Worm (Caenorhabditis elegans) whole organism, young adult: ENCODE measurements around the gene Y54B9A.1.

Experiments used
- F22D6.2 ChIP-seq: sonication (generic microtip); optimal IDR thresholded peaks from 2 replicates; lab custom pipeline; 2016; ENCODE audit warnings: mild to moderate bottlenecking, missing genetic modification characterization, missing compliant biosample characterization
- K11D2.4 ChIP-seq: fragments of 200-800 bp; sonication (Bioruptor generic); IDR thresholded peaks from 2 replicates; pipeline ENCODE4 v1.3.6; 2022; ENCODE audit warnings: missing genetic modification reagents, missing genetic modification characterization, missing compliant biosample characterization
- K12H6.12 ChIP-seq: fragments of 200-800 bp; sonication (Bioruptor generic); optimal IDR thresholded peaks from 2 replicates; lab custom pipeline; 2018; ENCODE audit warnings: mild to moderate bottlenecking, missing genetic modification characterization, missing compliant biosample characterization
- T07F8.4 ChIP-seq: sonication (generic microtip); optimal IDR thresholded peaks from 2 replicates; lab custom pipeline; 2016; ENCODE audit warnings: mild to moderate bottlenecking, missing genetic modification characterization, moderate library complexity, missing compliant biosample characterization
- Y67H2A.10 ChIP-seq: fragments of 200-800 bp; sonication (Bioruptor generic); conservative IDR thresholded peaks from 2 replicates; pipeline ENCODE4 v1.3.6; 2022; ENCODE audit warnings: missing genetic modification reagents, missing genetic modification characterization, missing compliant biosample characterization
- ama-1 ChIP-seq, 3 experiments: fragments of 150-350 bp in 1 of 3; sonication (generic microtip) in 2 of 3; optimal IDR thresholded peaks; 2 replicates each; lab custom pipeline; 2014 to 2018; ENCODE audit warnings: missing biosample characterization in 2 of 3, missing genetic modification characterization in 2 of 3, missing genetic modification reagents in 2 of 3
- atf-7 ChIP-seq: sonication (generic microtip); optimal IDR thresholded peaks from 2 replicates; lab custom pipeline; 2017; ENCODE audit warnings: mild to moderate bottlenecking, missing genetic modification characterization, missing compliant biosample characterization
- attf-3 ChIP-seq: fragments of 200-800 bp; sonication (Bioruptor generic); conservative IDR thresholded peaks from 2 replicates; pipeline ENCODE4 v1.3.6; 2022; ENCODE audit warnings: missing genetic modification reagents, missing genetic modification characterization, missing compliant biosample characterization
- attf-5 ChIP-seq: fragments of 200-800 bp; sonication (Bioruptor generic); optimal IDR thresholded peaks from 2 replicates; lab custom pipeline; 2018; ENCODE audit warnings: mild to moderate bottlenecking, missing genetic modification characterization, missing compliant biosample characterization
- attf-6 ChIP-seq: fragments of 200-800 bp; sonication (Bioruptor generic); IDR thresholded peaks from 2 replicates; pipeline ENCODE4 v1.3.6; 2022; ENCODE audit warnings: missing genetic modification reagents, missing genetic modification characterization, missing compliant biosample characterization
- bed-2 ChIP-seq: fragments of 200-800 bp; sonication (Bioruptor generic); IDR thresholded peaks from 2 replicates; pipeline ENCODE4 v1.3.6; 2022; ENCODE audit warnings: missing genetic modification reagents, missing genetic modification characterization, missing compliant biosample characterization
- cebp-2 ChIP-seq: fragments of 200-800 bp; sonication (Bioruptor generic); IDR thresholded peaks from 2 replicates; pipeline ENCODE4 v1.3.6; 2022; ENCODE audit warnings: missing genetic modification characterization, missing compliant biosample characterization
- ceh-40 ChIP-seq: fragments of 200-800 bp; sonication (Bioruptor generic); IDR thresholded peaks from 2 replicates; pipeline ENCODE4 v1.3.6; 2022; ENCODE audit warnings: missing genetic modification characterization, missing compliant biosample characterization
- die-1 ChIP-seq: sonication (generic microtip); optimal IDR thresholded peaks from 2 replicates; lab custom pipeline; 2016; ENCODE audit warnings: missing genotype, mild to moderate bottlenecking, missing genetic modification characterization, missing compliant biosample characterization
- efl-1 ChIP-seq: fragments of 150-350 bp; optimal IDR thresholded peaks from 2 replicates; lab custom pipeline; 2014; ENCODE audit warnings: missing biosample characterization, missing genetic modification reagents, missing genetic modification characterization
- egl-44 ChIP-seq: fragments of 200-800 bp; sonication (Bioruptor generic); IDR thresholded peaks from 2 replicates; pipeline ENCODE4 v1.3.6; 2022; ENCODE audit warnings: missing genetic modification reagents, missing genetic modification characterization, missing compliant biosample characterization
- him-1 ChIP-seq: sonication (generic microtip); optimal IDR thresholded peaks from 2 replicates; lab custom pipeline; 2016; ENCODE audit warnings: missing genotype, missing genetic modification reagents, missing genetic modification characterization, missing compliant biosample characterization
- hlh-12 ChIP-seq: sonication (generic microtip); optimal IDR thresholded peaks from 2 replicates; lab custom pipeline; 2016; ENCODE audit warnings: missing genetic modification characterization, missing compliant biosample characterization
- hmg-1.2 ChIP-seq: fragments of 200-800 bp; sonication (Bioruptor generic); IDR thresholded peaks from 2 replicates; pipeline ENCODE4 v1.3.6; 2022; ENCODE audit warnings: missing genetic modification reagents, missing genetic modification characterization, missing compliant biosample characterization
- hmg-20 ChIP-seq: fragments of 200-800 bp; sonication (Bioruptor generic); IDR thresholded peaks from 2 replicates; pipeline ENCODE4 v1.3.6; 2022; ENCODE audit warnings: missing genetic modification reagents, missing genetic modification characterization, missing compliant biosample characterization
- lag-1 ChIP-seq: fragments of 200-800 bp; sonication (Bioruptor generic); IDR thresholded peaks from 2 replicates; pipeline ENCODE4 v1.3.6; 2022; ENCODE audit warnings: missing genetic modification reagents, missing genetic modification characterization, missing compliant biosample characterization
- let-607 ChIP-seq, 2 experiments: fragments of 200-800 bp in 1 of 2; sonication (Bioruptor generic) in 1 of 2; sonication (generic microtip) in 1 of 2; optimal IDR thresholded peaks; 2 replicates each; lab custom pipeline; 2016 to 2018; ENCODE audit warnings: mild to moderate bottlenecking in 2 of 2, missing compliant biosample characterization in 2 of 2, missing genetic modification characterization in 2 of 2, moderate library complexity in 2 of 2, missing genotype in 1 of 2
- lin-40 ChIP-seq: sonication (generic microtip); optimal IDR thresholded peaks from 2 replicates; lab custom pipeline; 2016; ENCODE audit warnings: missing genetic modification characterization, mild to moderate bottlenecking, missing compliant biosample characterization, missing genotype, missing genetic modification reagents
- lir-1 ChIP-seq: fragments of 200-800 bp; sonication (Bioruptor generic); conservative IDR thresholded peaks from 2 replicates; pipeline ENCODE4 v1.3.6; 2022; ENCODE audit warnings: missing genetic modification reagents, missing genetic modification characterization, missing compliant biosample characterization
- madf-6 ChIP-seq: fragments of 200-800 bp; sonication (Bioruptor generic); IDR thresholded peaks from 2 replicates; pipeline ENCODE4 v1.3.6; 2022; ENCODE audit warnings: missing genetic modification reagents, missing genetic modification characterization, missing compliant biosample characterization
- madf-8 ChIP-seq: fragments of 200-800 bp; sonication (Bioruptor generic); conservative IDR thresholded peaks from 2 replicates; pipeline ENCODE4 v1.3.6; 2022; ENCODE audit warnings: missing genetic modification reagents, missing genetic modification characterization, missing compliant biosample characterization
- mes-4 ChIP-seq: sonication (generic microtip); optimal IDR thresholded peaks from 2 replicates; lab custom pipeline; 2016; ENCODE audit warnings: missing genotype, missing genetic modification characterization, missing compliant biosample characterization
- nfya-2 ChIP-seq: fragments of 200-800 bp; sonication (Bioruptor generic); IDR thresholded peaks from 2 replicates; pipeline ENCODE4 v1.3.6; 2022; ENCODE audit warnings: missing genetic modification reagents, missing genetic modification characterization, missing compliant biosample characterization
- nhr-80 ChIP-seq: sonication (generic microtip); optimal IDR thresholded peaks from 2 replicates; lab custom pipeline; 2016; ENCODE audit warnings: missing genetic modification characterization, missing compliant biosample characterization
- pbrm-1 ChIP-seq: fragments of 200-800 bp; sonication (Bioruptor generic); IDR thresholded peaks from 2 replicates; pipeline ENCODE4 v1.3.6; 2022; ENCODE audit warnings: missing genetic modification reagents, missing genetic modification characterization, missing compliant biosample characterization
- rec-8 ChIP-seq, 2 experiments: sonication (generic microtip); optimal IDR thresholded peaks; 2 replicates each; lab custom pipeline; 2016; ENCODE audit warnings: mild to moderate bottlenecking in 2 of 2, missing genetic modification characterization in 2 of 2, missing genetic modification reagents in 2 of 2, missing genotype in 2 of 2, missing biosample characterization in 1 of 2, missing compliant biosample characterization in 1 of 2, moderate library complexity in 1 of 2
- repo-1 ChIP-seq: sonication (generic microtip); optimal IDR thresholded peaks from 2 replicates; lab custom pipeline; 2017; ENCODE audit warnings: mild to moderate bottlenecking, missing genetic modification characterization, missing compliant biosample characterization
- sdz-38 ChIP-seq: sonication (generic microtip); optimal IDR thresholded peaks from 2 replicates; lab custom pipeline; 2016; ENCODE audit warnings: missing genotype, missing genetic modification characterization, missing compliant biosample characterization
- sea-2 ChIP-seq: fragments of 200-800 bp; sonication (Bioruptor generic); IDR thresholded peaks from 2 replicates; pipeline ENCODE4 v1.3.6; 2022; ENCODE audit warnings: missing genetic modification characterization, missing compliant biosample characterization
- snpc-1.1 ChIP-seq: sonication (generic microtip); optimal IDR thresholded peaks from 2 replicates; lab custom pipeline; 2017; ENCODE audit warnings: missing genetic modification characterization, mild to moderate bottlenecking, missing compliant biosample characterization, antibody characterized with exemption, moderate library complexity, missing genotype, missing genetic modification reagents; ENCODE audit not compliant: insufficient read depth
- somi-1 ChIP-seq: fragments of 200-800 bp; sonication (Bioruptor generic); optimal IDR thresholded peaks from 2 replicates; lab custom pipeline; 2018; ENCODE audit warnings: mild to moderate bottlenecking, missing genetic modification characterization, missing compliant biosample characterization
- sptf-2 ChIP-seq: fragments of 200-800 bp; sonication (Bioruptor generic); optimal IDR thresholded peaks from 2 replicates; lab custom pipeline; 2018; ENCODE audit warnings: mild to moderate bottlenecking, missing genetic modification characterization, missing compliant biosample characterization
- tbx-9 ChIP-seq: sonication (generic microtip); optimal IDR thresholded peaks from 2 replicates; lab custom pipeline; 2016; ENCODE audit warnings: borderline replicate concordance, missing genetic modification characterization, inconsistent platforms, missing compliant biosample characterization
- unc-62 ChIP-seq: fragments of 150-350 bp; optimal IDR thresholded peaks from 2 replicates; lab custom pipeline; 2014; ENCODE audit warnings: missing biosample characterization, missing genetic modification reagents, missing genetic modification characterization
- zim-3 ChIP-seq: sonication (generic microtip); optimal IDR thresholded peaks from 2 replicates; lab custom pipeline; 2017; ENCODE audit warnings: mild to moderate bottlenecking, missing genetic modification characterization, moderate library complexity, missing compliant biosample characterization
- ztf-22 ChIP-seq: fragments of 200-800 bp; sonication (Bioruptor generic); optimal IDR thresholded peaks from 2 replicates; lab custom pipeline; 2018; ENCODE audit warnings: mild to moderate bottlenecking, missing genetic modification characterization, moderate library complexity, missing compliant biosample characterization

Y54B9A.1 gene

ce11 chrV:9473924-9474323 lies 34.6 kb upstream of the Y54B9A.1 start:
- TF ChIP-seq him-1 (tag; lab: Kevin White, UChicago) (no peak), mes-4 (tag; lab: Kevin White, UChicago) (no peak), attf-5 (GFP tag; lab: Kevin White, UChicago) (no peak), sdz-38 (tag; lab: Kevin White, UChicago) (no peak), F22D6.2 (tag; lab: Kevin White, UChicago) (no peak), die-1 (tag; lab: Kevin White, UChicago) (no peak), pbrm-1 (GFP tag; lab: Robert Waterston, UW) (no peak), zim-3 (tag; lab: Kevin White, UChicago) (no peak), Y67H2A.10 (GFP tag; lab: Robert Waterston, UW) (no peak), snpc-1.1 (tag; lab: Kevin White, UChicago) (no peak), T07F8.4 (no peak), repo-1 (no peak)

- TF ChIP-seq somi-1 (GFP tag; lab: Kevin White, UChicago) (no peak), nfya-2 (GFP tag; lab: Robert Waterston, UW) (no peak), tbx-9 (tag; lab: Kevin White, UChicago) (no peak), lin-40 (tag; lab: Kevin White, UChicago) (no peak), lag-1 (GFP tag; lab: Robert Waterston, UW) (no peak), madf-6 (GFP tag; lab: Robert Waterston, UW) (no peak), Y67H2A.10 (GFP tag; lab: Robert Waterston, UW) (no peak), efl-1 (GFP tag; lab: Kevin White, UChicago) (no peak), hmg-1.2 (GFP tag; lab: Robert Waterston, UW) (no peak), rec-8 (tag; optimal IDR thresholded peaks at IDR 0.05; lab: Kevin White, UChicago) (no peak), egl-44 (GFP tag; lab: Robert Waterston, UW) (no peak), mes-4 (tag; lab: Kevin White, UChicago) (no peak), K12H6.12 (tag; lab: Kevin White, UChicago) (no peak), ztf-22 (GFP tag; lab: Kevin White, UChicago) (no peak), pbrm-1 (GFP tag; lab: Robert Waterston, UW) (no peak)
Measured at ce11 chrV:9471675-9472074, 32.3 kb upstream of the Y54B9A.1 start, which contains the start of gene flp-6. Gene flp-6 (plus strand): TSS chrV:9471975.

DNA sequence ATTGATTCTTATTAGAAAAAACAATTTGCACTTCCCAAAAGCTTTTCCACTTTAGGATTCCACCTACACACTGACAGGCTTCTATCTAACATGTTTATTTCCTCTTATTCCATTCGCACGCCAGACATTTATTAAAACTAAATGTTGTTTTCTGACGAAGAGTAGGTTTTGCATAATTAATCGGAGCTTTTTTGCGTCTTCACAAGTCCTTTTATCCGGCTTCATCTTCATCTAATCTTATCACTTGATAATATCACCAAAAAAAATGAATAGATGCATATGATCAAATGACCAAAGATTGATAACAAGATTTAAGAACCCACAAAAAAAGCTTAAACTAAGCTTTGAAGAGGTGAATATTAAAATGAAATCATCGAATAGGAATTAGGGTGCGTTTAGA lies 26.2 kb upstream of the Y54B9A.1 start:
- no peak for TF ChIP-seq hlh-12 (tag; lab: Kevin White, UChicago)
- TF ChIP-seq sptf-2 (GFP tag; lab: Kevin White, UChicago), result no peak
- no peak for TF ChIP-seq lir-1 (GFP tag; lab: Robert Waterston, UW)
- TF ChIP-seq K11D2.4 (GFP tag; lab: Robert Waterston, UW), result no peak
- no peak for TF ChIP-seq atf-7
- no peak for TF ChIP-seq sdz-38 (tag; lab: Kevin White, UChicago)
- no peak for TF ChIP-seq bed-2 (GFP tag; lab: Robert Waterston, UW)
- TF ChIP-seq madf-8 (GFP tag; lab: Robert Waterston, UW), result no peak
- TF ChIP-seq T07F8.4, result no peak
- no peak for TF ChIP-seq F22D6.2 (tag; lab: Kevin White, UChicago)
- TF ChIP-seq attf-3, result no peak
- no peak for TF ChIP-seq attf-6 (GFP tag; lab: Robert Waterston, UW)

DNA sequence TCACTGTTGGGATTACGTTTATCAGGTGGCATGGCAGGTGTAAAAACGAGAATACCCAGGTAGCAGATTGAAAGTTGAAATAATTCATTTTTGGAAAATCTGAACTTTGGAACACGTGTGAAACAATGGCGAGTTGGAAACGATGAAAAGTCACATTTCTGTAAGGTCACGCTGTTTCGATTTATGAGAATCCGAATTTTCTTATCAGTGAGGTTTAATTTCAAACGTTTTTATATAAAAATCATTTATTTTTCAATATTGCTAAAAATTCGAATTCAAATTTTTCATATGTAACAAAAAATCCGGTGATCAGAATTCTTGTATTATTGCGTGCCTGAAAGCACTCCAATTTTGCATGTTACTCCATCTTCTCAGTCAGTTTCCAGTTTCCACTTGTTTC lies 23.3 kb upstream of the Y54B9A.1 start, which contains the start of gene F07D3.3:
TSS of gene F07D3.3 (minus strand) at position 101 of the 400 bp plus-strand sequence.
- no peak for TF ChIP-seq sea-2
- no peak for TF ChIP-seq cebp-2 (GFP tag; lab: Robert Waterston, UW)
- TF ChIP-seq let-607 (tag; optimal IDR thresholded peaks at IDR 0.05; lab: Kevin White, UChicago), result no peak
- no peak for TF ChIP-seq hmg-20 (GFP tag; lab: Robert Waterston, UW)
- no peak for TF ChIP-seq hmg-1.2 (GFP tag; lab: Robert Waterston, UW)
- TF ChIP-seq ama-1 (optimal IDR thresholded peaks at IDR 0.05; lab: Kevin White, UChicago), result no peak
- TF ChIP-seq ama-1 (GFP tag; optimal IDR thresholded peaks at IDR 0.05; lab: Kevin White, UChicago), result no peak
- TF ChIP-seq ceh-40 (GFP tag; lab: Robert Waterston, UW), result no peak
- TF ChIP-seq nhr-80, result no peak
- no peak for TF ChIP-seq unc-62 (GFP tag; lab: Kevin White, UChicago)
- TF ChIP-seq T07F8.4, result no peak
